Fruit fly (Drosophila melanogaster): ENCODE measurements around the gene Gr94a.

Gene Gr94a

DNA sequence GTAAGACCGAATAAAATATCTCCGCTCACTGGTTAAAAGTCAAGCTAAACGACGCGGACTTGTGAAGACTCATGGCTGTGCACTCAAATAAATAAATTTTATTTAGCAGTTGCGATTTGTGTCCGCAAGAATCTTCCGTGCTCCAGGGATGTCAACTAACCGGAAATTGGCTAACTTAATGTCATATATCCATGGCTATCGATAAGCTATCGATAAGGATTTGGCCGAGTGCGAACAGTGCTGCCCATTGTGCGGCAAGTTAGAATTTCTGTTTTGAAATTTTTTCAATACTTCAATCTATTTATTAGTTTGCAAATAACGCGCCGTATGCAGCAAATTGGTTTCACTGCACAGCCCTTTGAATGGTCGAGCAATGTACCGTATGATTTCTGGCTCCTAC, 2.4 kb downstream of the Gr94a start, which contains the start of gene p53 (continued):
- TF ChIP-seq croc (GFP tag; conservative IDR thresholded peaks at IDR 0.05) (peak; percentile 25; the same call in 2 of the 3 replicates), pho (GFP tag; optimal IDR thresholded peaks at IDR 0.05) (peak; percentile 59), CG17912 (GFP tag; optimal IDR thresholded peaks at IDR 0.05) (peak; percentile 56), CG18599 (GFP tag; optimal IDR thresholded peaks at IDR 0.05) (peak; percentile 76), CG17612 (GFP tag; IDR thresholded peaks at IDR 0.05) (0 out of 2 replicates have a peak, but pooled peaks have one; percentile 12), CG8281 (tag; optimal IDR thresholded peaks at IDR 0.05) (peak; percentile 67), vfl (GFP tag; optimal IDR thresholded peaks at IDR 0.05) (peak; percentile 39), CG2202 (tag; optimal IDR thresholded peaks at IDR 0.05) (peak; percentile 60), gro (GFP tag; optimal IDR thresholded peaks at IDR 0.05) (peak; percentile 81), sug (tag; optimal IDR thresholded peaks at IDR 0.05) (peak; percentile 57), Dref (GFP tag; IDR thresholded peaks at IDR 0.05) (peak; percentile 88), p53 (GFP tag; optimal IDR thresholded peaks at IDR 0.05) (peak; percentile 48), CG2116 (GFP tag; optimal IDR thresholded peaks at IDR 0.05) (peak; percentile 84), CG2712 (tag; optimal IDR thresholded peaks at IDR 0.05) (peak; percentile 71), slou (GFP tag; optimal IDR thresholded peaks at IDR 0.05) (peak; percentile 49), CG7786 (GFP tag; optimal IDR thresholded peaks at IDR 0.05) (peak; percentile 28), so (GFP tag; IDR thresholded peaks at IDR 0.05) (no peak), CG9797 (GFP tag; optimal IDR thresholded peaks at IDR 0.05) (peak; percentile 40), pan (optimal IDR thresholded peaks at IDR 0.05) (no peak), pan (GFP tag; optimal IDR thresholded peaks at IDR 0.05 in 1 of 2, IDR thresholded peaks at IDR 0.05 in 1 of 2) (peak in 1 of 2 experiments; percentile 73), GATAe (GFP tag; conservative IDR thresholded peaks at IDR 0.05) (no peak), Ada2b (GFP tag; IDR thresholded peaks at IDR 0.05) (peak; percentile 38; the same call in 1 of the 2 replicates), CG2889 (GFP tag; IDR thresholded peaks at IDR 0.05) (no peak), CG2678 (tag; optimal IDR thresholded peaks at IDR 0.05) (peak; percentile 55), sna (GFP tag; IDR thresholded peaks at IDR 0.05; ENCODE audit: partially characterized antibody) (peak; percentile 61; the same call in 1 of the 2 replicates), Fer2 (tag; optimal IDR thresholded peaks at IDR 0.05) (peak; percentile 57), dati (GFP tag; IDR thresholded peaks at IDR 0.05) (peak; percentile 48; the same call in 1 of the 2 replicates), trh (GFP tag; optimal IDR thresholded peaks at IDR 0.05) (peak; percentile 47), CG33557 (GFP tag; optimal IDR thresholded peaks at IDR 0.05) (peak; percentile 45), Dp (GFP tag; optimal IDR thresholded peaks at IDR 0.05) (peak; percentile 84), al (GFP tag; IDR thresholded peaks at IDR 0.05) (0 out of 2 replicates have a peak, but pooled peaks have one; percentile 40), repo (GFP tag; optimal IDR thresholded peaks at IDR 0.05) (peak; percentile 63), Ets65A (GFP tag) (peak; percentile 99), org-1 (GFP tag; optimal IDR thresholded peaks at IDR 0.05) (peak; percentile 43), dysf (GFP tag; IDR thresholded peaks at IDR 0.05) (peak; percentile 74; the same call in 2 of the 3 replicates), hb (GFP tag; IDR thresholded peaks at IDR 0.05; ENCODE audit: partially characterized antibody) (peak; percentile 75; the same call in 2 of the 3 replicates), Doc2 (GFP tag; IDR thresholded peaks at IDR 0.05) (no peak), CG12219 (GFP tag; optimal IDR thresholded peaks at IDR 0.05) (peak; percentile 74), CG10366 (GFP tag; IDR thresholded peaks at IDR 0.05) (peak; percentile 60), Nf-YB (GFP tag; optimal IDR thresholded peaks at IDR 0.05) (peak; percentile 50), Lim3 (GFP tag; IDR thresholded peaks at IDR 0.05) (no peak), fd64A (GFP tag; optimal IDR thresholded peaks at IDR 0.05) (peak; percentile 63), Oaz (GFP tag; IDR thresholded peaks at IDR 0.05) (0 out of 2 replicates have a peak, but pooled peaks have one; percentile 36), Dip3 (GFP tag; optimal IDR thresholded peaks at IDR 0.05) (peak; percentile 72), Atf-2 (GFP tag; optimal IDR thresholded peaks at IDR 0.05) (peak; percentile 64), en (GFP tag; optimal IDR thresholded peaks at IDR 0.05) (peak; percentile 37), CHES-1-like (GFP tag; optimal IDR thresholded peaks at IDR 0.05) (peak; percentile 68), CG17385 (GFP tag; optimal IDR thresholded peaks at IDR 0.05) (peak; percentile 72), sob (GFP tag; IDR thresholded peaks at IDR 0.05) (peak; percentile 80), Doc3 (GFP tag; IDR thresholded peaks at IDR 0.05; ENCODE audit: partially characterized antibody) (peak; percentile 41; the same call in 1 of the 3 replicates), gcm2 (GFP tag; optimal IDR thresholded peaks at IDR 0.05) (peak; percentile 71)

Data from whole organism, embryonic.